Worm (Caenorhabditis elegans) whole organism, L4 larva: ENCODE results near the gene exc-1.

ENCODE experiments used
- R02D3.7 ChIP-seq: fragments of 150-350 bp; sonication (generic microtip); optimal IDR thresholded peaks from 3 replicates; lab custom pipeline; 2014; ENCODE audit warnings: missing biosample characterization, missing genetic modification characterization
- ama-1 ChIP-seq: fragments of 150-350 bp; optimal IDR thresholded peaks from 2 replicates; lab custom pipeline; 2014; ENCODE audit warnings: inconsistent platforms, mixed read lengths
- ceh-32 ChIP-seq: sonication (generic microtip); optimal IDR thresholded peaks from 2 replicates; lab custom pipeline; 2016; ENCODE audit warnings: mild to moderate bottlenecking, missing genetic modification characterization, missing compliant biosample characterization; ENCODE audit not compliant: poor library complexity
- ces-1 ChIP-seq: fragments of 150-350 bp; sonication (generic microtip); optimal IDR thresholded peaks from 4 replicates; lab custom pipeline; 2014; ENCODE audit warnings: missing biosample characterization, missing genetic modification reagents, missing genetic modification characterization
- lin-39 ChIP-seq: fragments of 150-350 bp; optimal IDR thresholded peaks from 2 replicates; lab custom pipeline; 2014; ENCODE audit warnings: missing biosample characterization, missing genetic modification reagents, missing genetic modification characterization
- mdt-29 ChIP-seq: fragments of 200-800 bp; sonication (Bioruptor generic); IDR thresholded peaks from 2 replicates; pipeline ENCODE4 v1.3.6; 2022; ENCODE audit warnings: missing genetic modification reagents, missing genetic modification characterization, missing compliant biosample characterization
- nhr-76 ChIP-seq: fragments of 150-350 bp; optimal IDR thresholded peaks from 2 replicates; lab custom pipeline; 2014; ENCODE audit warnings: missing biosample characterization, missing genetic modification characterization
- ztf-11 ChIP-seq: fragments of 150-350 bp; optimal IDR thresholded peaks from 2 replicates; lab custom pipeline; 2014; ENCODE audit warnings: missing biosample characterization, missing genetic modification characterization

DNA sequence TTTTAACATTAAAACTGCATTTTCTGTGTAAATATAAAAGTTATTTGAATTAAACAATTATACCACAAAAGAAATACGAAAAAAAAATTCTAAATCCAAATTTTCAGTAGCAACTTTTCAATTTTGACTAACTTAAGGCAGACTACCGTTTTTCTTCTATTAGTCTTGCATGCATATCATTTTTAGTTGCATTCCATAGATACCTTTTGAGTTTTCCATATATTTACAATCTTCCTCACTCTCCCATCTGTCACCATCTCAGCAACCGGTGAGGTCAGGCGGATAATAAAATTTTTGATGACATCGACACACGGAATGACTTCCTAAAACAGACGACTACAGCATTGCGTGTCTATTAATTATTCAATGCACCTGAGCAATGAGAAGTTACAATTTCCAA is 1.5 kb upstream of the exc-1 start, which contains the start of gene gcy-36:
- TF ChIP-seq lin-39 (tag; lab: Kevin White, UChicago) (no peak), ces-1 (no peak), mdt-29 (GFP tag; lab: Robert Waterston, UW) (no peak), R02D3.7 (no peak), nhr-76 (tag; lab: Kevin White, UChicago) (no peak), ztf-11 (no peak), ceh-32 (tag; lab: Kevin White, UChicago) (no peak), ama-1 (lab: Kevin White, UChicago) (no peak)
